Worm (Caenorhabditis elegans) whole organism, L1 larva: ENCODE data around the gene mth-2.

ENCODE experiments used
- aly-2 ChIP-seq: fragments of 150-350 bp; optimal IDR thresholded peaks from 2 replicates; lab custom pipeline; 2014; ENCODE audit warnings: missing biosample characterization, missing genetic modification characterization
- blmp-1 ChIP-seq: fragments of 150-350 bp; optimal IDR thresholded peaks from 2 replicates; lab custom pipeline; 2014; ENCODE audit warnings: missing biosample characterization, missing genetic modification characterization
- irx-1 ChIP-seq: sonication (generic microtip); optimal IDR thresholded peaks from 2 replicates; lab custom pipeline; 2016; ENCODE audit warnings: missing genetic modification characterization, missing compliant biosample characterization
- isw-1 ChIP-seq: fragments of 200-800 bp; sonication (Bioruptor generic); IDR thresholded peaks from 2 replicates; pipeline ENCODE4 v1.3.6; 2022; ENCODE audit warnings: missing genetic modification characterization, missing compliant biosample characterization
- lsy-2 ChIP-seq, 2 experiments: fragments of 150-350 bp; optimal IDR thresholded peaks; 2 replicates each; lab custom pipeline; 2014; ENCODE audit warnings: missing biosample characterization in 2 of 2, missing genetic modification characterization in 2 of 2
- nhr-84 ChIP-seq: sonication (generic microtip); optimal IDR thresholded peaks from 2 replicates; lab custom pipeline; 2017; ENCODE audit warnings: missing biosample characterization, missing genetic modification characterization
- sox-4 ChIP-seq: sonication (generic microtip); optimal IDR thresholded peaks from 2 replicates; lab custom pipeline; 2016; ENCODE audit warnings: missing genetic modification characterization, missing compliant biosample characterization

- TF ChIP-seq irx-1 (tag; lab: Kevin White, UChicago): no peak
- TF ChIP-seq blmp-1 (tag; lab: Kevin White, UChicago): no peak
- no peak for TF ChIP-seq sox-4 (tag; lab: Kevin White, UChicago)
- no peak for TF ChIP-seq aly-2 (tag; lab: Kevin White, UChicago)
- no peak for TF ChIP-seq isw-1 (GFP tag; lab: Robert Waterston, UW)
- no peak for TF ChIP-seq lsy-2 (tag; optimal IDR thresholded peaks at IDR 0.05; lab: Kevin White, UChicago)
- TF ChIP-seq nhr-84 (tag; lab: Kevin White, UChicago): no peak
Observed at ce11 chrII:4235959-4236358, 41.8 kb upstream of the mth-2 start, which contains the start of gene fbxc-43.
